In the genomic region with DNA sequence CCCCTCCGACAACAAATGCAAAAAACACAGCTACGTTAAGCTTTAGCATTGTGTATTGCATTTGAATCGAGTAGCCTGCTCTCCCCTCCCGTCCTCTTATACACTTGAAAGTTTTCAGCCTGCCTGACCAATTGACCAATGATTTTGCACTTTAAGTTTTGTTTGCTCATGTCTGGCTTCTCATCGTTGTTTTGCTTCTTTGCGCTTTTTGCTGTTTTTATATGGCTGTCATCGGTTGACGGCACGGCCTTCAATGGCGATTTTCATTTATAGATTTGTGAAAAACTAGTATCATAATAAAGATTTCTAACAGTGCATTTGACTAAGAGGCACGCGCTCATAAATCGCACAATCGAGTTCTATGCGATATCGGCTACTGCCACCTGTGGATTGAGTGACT, we compare ENCODE assay signal across 4 fruit fly cellular contexts.
TF ChIP-seq lines count a peak whose summit lies in the region.

No protein-coding gene starts in this region.

- no peak for TF ChIP-seq CTCF in whole organism, embryonic (GFP tag; optimal IDR thresholded peaks at IDR 0.05; lab: Kevin White, UChicago)

TF ChIP-seq in whole organism, adult, 20 proteins besides CTCF, POLR2A, EP300 and RAD21:
- no peak for TF ChIP-seq Clk (GFP tag; optimal IDR thresholded peaks at IDR 0.05; lab: Kevin White, UChicago)
- no peak for TF ChIP-seq CG14711 (tag; optimal IDR thresholded peaks at IDR 0.05; lab: Kevin White, UChicago)
- TF ChIP-seq tj (GFP tag; optimal IDR thresholded peaks at IDR 0.05; lab: Kevin White, UChicago): peak; percentile 58
- TF ChIP-seq CG5204 (GFP tag; optimal IDR thresholded peaks at IDR 0.05; lab: Kevin White, UChicago): no peak
- no peak for TF ChIP-seq Crg-1 (GFP tag; optimal IDR thresholded peaks at IDR 0.05; lab: Kevin White, UChicago)
- no peak for TF ChIP-seq CG1620 (GFP tag; optimal IDR thresholded peaks at IDR 0.05; lab: Kevin White, UChicago)
- no peak for TF ChIP-seq Mnt (GFP tag; optimal IDR thresholded peaks at IDR 0.05; lab: Kevin White, UChicago)
- no peak for TF ChIP-seq Hr96 (GFP tag; optimal IDR thresholded peaks at IDR 0.05; lab: Kevin White, UChicago)

TF ChIP-seq in whole organism, embryonic, 481 proteins besides CTCF, POLR2A, EP300 and RAD21:
- no peak for TF ChIP-seq scrt (GFP tag; optimal IDR thresholded peaks at IDR 0.05; lab: Kevin White, UChicago)
- no peak for TF ChIP-seq CG32772 (GFP tag; IDR thresholded peaks at IDR 0.05; lab: Robert Waterston, UW)
- TF ChIP-seq Drgx (GFP tag; IDR thresholded peaks at IDR 0.05; lab: Robert Waterston, UW): peak; percentile 40
- no peak for TF ChIP-seq Max (GFP tag; optimal IDR thresholded peaks at IDR 0.05; lab: Kevin White, UChicago)
- TF ChIP-seq sens (GFP tag; lab: Kevin White, UChicago): peak; percentile 71
- TF ChIP-seq lov (optimal IDR thresholded peaks at IDR 0.05; lab: Kevin White, UChicago): no peak
- no peak for TF ChIP-seq lov (GFP tag; IDR thresholded peaks at IDR 0.05; lab: Robert Waterston, UW)
- TF ChIP-seq bbx (GFP tag; IDR thresholded peaks at IDR 0.05; lab: Robert Waterston, UW; ENCODE audit: partially characterized antibody): no peak
- TF ChIP-seq Atf-2 (GFP tag; optimal IDR thresholded peaks at IDR 0.05; lab: Kevin White, UChicago): no peak
- no peak for TF ChIP-seq CrebB (tag; optimal IDR thresholded peaks at IDR 0.05; lab: Kevin White, UChicago)

TF ChIP-seq in whole organism, prepupa, 60 proteins besides CTCF, POLR2A, EP300 and RAD21:
- no peak for TF ChIP-seq dsx (GFP tag; optimal IDR thresholded peaks at IDR 0.05; lab: Kevin White, UChicago; ENCODE audit: poor library complexity, severe bottlenecking)
- peak; percentile 42 for TF ChIP-seq CG6276 (GFP tag; optimal IDR thresholded peaks at IDR 0.05; lab: Kevin White, UChicago)
- TF ChIP-seq CG3919 (GFP tag; optimal IDR thresholded peaks at IDR 0.05; lab: Kevin White, UChicago): peak; percentile 2
- peak; percentile 3 for TF ChIP-seq dac (GFP tag; optimal IDR thresholded peaks at IDR 0.05; lab: Kevin White, UChicago)
- no peak for TF ChIP-seq salr (GFP tag; optimal IDR thresholded peaks at IDR 0.05; lab: Kevin White, UChicago)
- TF ChIP-seq Lpt (GFP tag; optimal IDR thresholded peaks at IDR 0.05; lab: Kevin White, UChicago): peak; percentile 19
- peak; percentile 62 for TF ChIP-seq CG32006 (GFP tag; optimal IDR thresholded peaks at IDR 0.05; lab: Kevin White, UChicago)
- peak; percentile 47 for TF ChIP-seq Hr4 (GFP tag; optimal IDR thresholded peaks at IDR 0.05; lab: Kevin White, UChicago)
- no peak for TF ChIP-seq Sox14 (GFP tag; optimal IDR thresholded peaks at IDR 0.05; lab: Kevin White, UChicago)
- TF ChIP-seq CG11294 (GFP tag; IDR thresholded peaks at IDR 0.05; lab: Robert Waterston, UW): peak; percentile 45; the same call in 1 of the 2 replicates
- no peak for TF ChIP-seq CG6808 (GFP tag; optimal IDR thresholded peaks at IDR 0.05; lab: Kevin White, UChicago)
- TF ChIP-seq eg (GFP tag; IDR thresholded peaks at IDR 0.05; lab: Robert Waterston, UW): peak; percentile 78
- TF ChIP-seq pdm3 (GFP tag; optimal IDR thresholded peaks at IDR 0.05; lab: Kevin White, UChicago): peak; percentile 16
- TF ChIP-seq CG4318 (GFP tag; optimal IDR thresholded peaks at IDR 0.05; lab: Kevin White, UChicago): peak; percentile 25
- TF ChIP-seq Eip78C (GFP tag; lab: Kevin White, UChicago): no peak
- peak; percentile 28; the same call in 1 of the 2 replicates for TF ChIP-seq CG15336 (GFP tag; IDR thresholded peaks at IDR 0.05; lab: Robert Waterston, UW)
- peak; percentile 56 for TF ChIP-seq Gug (GFP tag; IDR thresholded peaks at IDR 0.05; lab: Robert Waterston, UW)
- peak; percentile 19 for TF ChIP-seq svp (GFP tag; lab: Kevin White, UChicago)

TF ChIP-seq in whole organism, pupa, 21 proteins besides CTCF, POLR2A, EP300 and RAD21:
- TF ChIP-seq CG14655 (GFP tag; optimal IDR thresholded peaks at IDR 0.05; lab: Kevin White, UChicago): peak; percentile 44
- TF ChIP-seq CG4496 (GFP tag; IDR thresholded peaks at IDR 0.05; lab: Robert Waterston, UW): peak; percentile 69
- TF ChIP-seq Ets98B (GFP tag; IDR thresholded peaks at IDR 0.05; lab: Robert Waterston, UW): peak; percentile 46; the same call in 1 of the 2 replicates
- no peak for TF ChIP-seq CG8159 (tag; optimal IDR thresholded peaks at IDR 0.05; lab: Kevin White, UChicago)
- peak; percentile 34; the same call in 1 of the 2 replicates for TF ChIP-seq CG10348 (GFP tag; IDR thresholded peaks at IDR 0.05; lab: Robert Waterston, UW)
- TF ChIP-seq fd96Ca (GFP tag; IDR thresholded peaks at IDR 0.05; lab: Robert Waterston, UW): peak; percentile 84
- TF ChIP-seq CG8301 (tag; optimal IDR thresholded peaks at IDR 0.05; lab: Kevin White, UChicago): peak; percentile 49
- peak; percentile 52; the same call in 1 of the 2 replicates for TF ChIP-seq CG32121 (GFP tag; IDR thresholded peaks at IDR 0.05; lab: Robert Waterston, UW)
- no peak for TF ChIP-seq CG15710 (tag; optimal IDR thresholded peaks at IDR 0.05; lab: Kevin White, UChicago)
- peak; percentile 4 for TF ChIP-seq Pif1A (GFP tag; optimal IDR thresholded peaks at IDR 0.05; lab: Kevin White, UChicago)
